Fruit fly (Drosophila melanogaster) whole organism, wandering third instar larva: Measurements from ENCODE around the gene CG17378.

Experiments
- CG32264 ChIP-seq: fragments of 200-800 bp; sonication (Bioruptor generic); optimal IDR thresholded peaks from 2 replicates; lab custom pipeline; 2016; ENCODE audit warnings: missing biosample characterization, missing genetic modification characterization
- CG9705 ChIP-seq: fragments of 200-800 bp; sonication (Bioruptor generic); optimal IDR thresholded peaks from 2 replicates; lab custom pipeline; 2018; ENCODE audit warnings: missing biosample characterization, mild to moderate bottlenecking, missing genetic modification characterization
- CrebA ChIP-seq: fragments of 200-800 bp; sonication (Bioruptor generic); optimal IDR thresholded peaks from 2 replicates; lab custom pipeline; 2016; ENCODE audit warnings: missing biosample characterization, mild to moderate bottlenecking, missing genetic modification characterization, borderline replicate concordance
- GATAd ChIP-seq: sonication (Bioruptor generic); optimal IDR thresholded peaks from 2 replicates; lab custom pipeline; 2016; ENCODE audit warnings: missing biosample characterization, missing genetic modification characterization
- HLH106 ChIP-seq: fragments of 200-800 bp; optimal IDR thresholded peaks from 3 replicates; lab custom pipeline; 2019; ENCODE audit warnings: missing biosample characterization, mild to moderate bottlenecking, missing genetic modification characterization, moderate library complexity
- Hr78 ChIP-seq: fragments of >200 bp; optimal IDR thresholded peaks from 2 replicates; lab custom pipeline; 2017; ENCODE audit warnings: missing biosample characterization, missing genetic modification characterization
- Hr83 ChIP-seq: fragments of 200-300 bp; sonication (Bioruptor generic); optimal IDR thresholded peaks from 2 replicates; lab custom pipeline; 2016; ENCODE audit warnings: missing biosample characterization, mild to moderate bottlenecking, missing genetic modification characterization, moderate library complexity; ENCODE audit not compliant: poor library complexity, severe bottlenecking
- Mio ChIP-seq: sonication (Bioruptor generic); optimal IDR thresholded peaks from 2 replicates; lab custom pipeline; 2016; ENCODE audit warnings: missing biosample characterization, missing genetic modification characterization
- Myc ChIP-seq: fragments of >200 bp; optimal IDR thresholded peaks from 2 replicates; lab custom pipeline; 2017
- N ChIP-seq: fragments of >200 bp; optimal IDR thresholded peaks from 2 replicates; lab custom pipeline; 2018; ENCODE audit warnings: missing biosample characterization, missing external identifiers, missing genetic modification characterization
- OdsH ChIP-seq: fragments of 200-800 bp; sonication (Bioruptor generic); optimal IDR thresholded peaks from 2 replicates; lab custom pipeline; 2016; ENCODE audit warnings: missing biosample characterization, mild to moderate bottlenecking, missing genetic modification characterization
- Rel ChIP-seq, 2 experiments: fragments of 200-800 bp; sonication (Bioruptor generic) in 1 of 2; optimal IDR thresholded peaks; 2 replicates in 1 of 2; 3 replicates in 1 of 2; lab custom pipeline; 2016 to 2019; ENCODE audit warnings: mild to moderate bottlenecking in 2 of 2, missing biosample characterization in 2 of 2, missing genetic modification characterization in 2 of 2, moderate library complexity in 1 of 2
- brk ChIP-seq: fragments of 200-800 bp; sonication (Bioruptor generic); optimal IDR thresholded peaks from 2 replicates; lab custom pipeline; 2016; ENCODE audit warnings: missing biosample characterization, mild to moderate bottlenecking, missing genetic modification characterization
- dl ChIP-seq, 2 experiments: fragments of 175-275, 200-275 bp in 1 of 2; fragments of 200-275 bp in 1 of 2; sonication (Bioruptor generic); optimal IDR thresholded peaks; lab custom pipeline; 2018; ENCODE audit warnings: mild to moderate bottlenecking in 2 of 2, missing biosample characterization in 2 of 2, missing genetic modification characterization in 2 of 2, moderate library complexity in 2 of 2; ENCODE audit not compliant: partially characterized antibody in 2 of 2, insufficient read depth in 1 of 2
- foxo ChIP-seq, 2 experiments: fragments of 200-800 bp; sonication (Bioruptor generic); optimal IDR thresholded peaks; 2 replicates in 1 of 2; 3 replicates in 1 of 2; lab custom pipeline; 2016 to 2017; ENCODE audit warnings: missing biosample characterization in 2 of 2, missing genetic modification characterization in 2 of 2
- fru ChIP-seq: fragments of 200-800 bp; sonication (Bioruptor generic); optimal IDR thresholded peaks from 3 replicates; lab custom pipeline; 2016; ENCODE audit warnings: missing biosample characterization, mild to moderate bottlenecking, missing genetic modification characterization
- h ChIP-seq: fragments of 200-800 bp; sonication (Bioruptor generic); optimal IDR thresholded peaks from 3 replicates; lab custom pipeline; 2016; ENCODE audit warnings: missing biosample characterization, mild to moderate bottlenecking, missing genetic modification characterization
- jim ChIP-seq: fragments of 175-275, 200-325 bp; sonication (Bioruptor generic); optimal IDR thresholded peaks from 2 replicates; lab custom pipeline; 2016; ENCODE audit warnings: missing biosample characterization, mild to moderate bottlenecking, missing genetic modification characterization
- lola ChIP-seq: fragments of >200 bp; optimal IDR thresholded peaks from 2 replicates; lab custom pipeline; 2017; ENCODE audit warnings: missing biosample characterization, missing genetic modification characterization
- psq ChIP-seq: fragments of 200-800 bp; sonication (Bioruptor generic); optimal IDR thresholded peaks from 3 replicates; lab custom pipeline; 2017; ENCODE audit warnings: missing biosample characterization, mild to moderate bottlenecking, missing genetic modification characterization, moderate library complexity
- rgr ChIP-seq: fragments of 200-800 bp; sonication (Bioruptor generic); optimal IDR thresholded peaks from 3 replicates; lab custom pipeline; 2016; ENCODE audit warnings: missing biosample characterization, mild to moderate bottlenecking, missing genetic modification characterization
- sage ChIP-seq: fragments of 200-800 bp; sonication (Bioruptor generic); optimal IDR thresholded peaks from 2 replicates; lab custom pipeline; 2016; ENCODE audit warnings: missing biosample characterization, mild to moderate bottlenecking, missing genetic modification characterization
- usp ChIP-seq: fragments of >200 bp; optimal IDR thresholded peaks from 2 replicates; lab custom pipeline; 2017; ENCODE audit warnings: missing biosample characterization, missing genetic modification characterization
- woc ChIP-seq: sonication (Bioruptor generic); optimal IDR thresholded peaks from 2 replicates; lab custom pipeline; 2016; ENCODE audit warnings: missing biosample characterization, mild to moderate bottlenecking, missing genetic modification characterization

Gene CG17378

dm6 chr2L:6773645-6774044 lies at the start of gene CG17378:
TSS of gene CG17378 (plus strand) at chr2L:6774041.
- TF ChIP-seq CG9705 (GFP tag; lab: Kevin White, UChicago): no peak
- peak; percentile 39 for TF ChIP-seq fru (GFP tag; lab: Kevin White, UChicago)
- TF ChIP-seq CG32264 (GFP tag; lab: Kevin White, UChicago): no peak
- TF ChIP-seq jim (GFP tag; lab: Kevin White, UChicago): no peak
- TF ChIP-seq, all 38 proteins: peak for 1

DNA sequence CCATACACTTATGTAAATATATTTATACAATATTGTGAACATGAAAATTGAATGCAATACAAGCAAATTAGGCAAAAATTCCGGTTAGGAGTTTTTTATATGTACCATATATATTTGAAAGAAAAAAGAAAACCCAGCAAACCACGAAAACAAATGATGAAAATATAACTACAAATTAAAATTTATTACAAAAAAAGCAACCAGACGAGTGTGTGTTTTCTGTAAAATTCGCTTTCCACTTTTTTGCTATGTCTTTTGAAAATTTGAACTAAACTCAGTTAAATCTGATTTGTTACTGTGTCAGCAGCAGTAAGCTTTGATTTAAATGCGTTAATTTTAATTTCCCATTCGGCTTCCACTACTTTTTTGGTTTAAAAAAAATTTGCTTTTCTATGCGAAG lies 41.3 kb upstream of the CG17378 start, which contains the start of gene TTLL3B:
Gene TTLL3B, plus strand, starts transcription at position 301 of the 400 bp plus-strand sequence.
- TF ChIP-seq Mio (GFP tag; lab: Kevin White, UChicago): no peak
- no peak for TF ChIP-seq sage (GFP tag; lab: Kevin White, UChicago)
- no peak for TF ChIP-seq rgr (GFP tag; lab: Kevin White, UChicago)
- no peak for TF ChIP-seq CrebA (GFP tag; lab: Kevin White, UChicago)
- no peak for TF ChIP-seq Hr78
- TF ChIP-seq OdsH (GFP tag; lab: Kevin White, UChicago): no peak
- TF ChIP-seq usp (GFP tag; lab: Kevin White, UChicago): no peak
- no peak for TF ChIP-seq h (GFP tag; lab: Kevin White, UChicago)
- TF ChIP-seq woc (GFP tag; lab: Kevin White, UChicago): no peak

- TF ChIP-seq brk (GFP tag; lab: Kevin White, UChicago) (no peak), foxo (GFP tag; optimal IDR thresholded peaks at IDR 0.05; lab: Kevin White, UChicago) (no peak), OdsH (GFP tag; lab: Kevin White, UChicago) (no peak), Hr78 (no peak), Myc (lab: Kevin White, UChicago) (no peak), HLH106 (tag; lab: Kevin White, UChicago) (no peak), CrebA (GFP tag; lab: Kevin White, UChicago) (no peak), woc (GFP tag; lab: Kevin White, UChicago) (no peak), CG9705 (GFP tag; lab: Kevin White, UChicago) (no peak)
These were observed 33.8 kb upstream of the CG17378 start, which contains the start of gene TTLL3A for dm6 chr2L:6740088-6740487. TSS of gene TTLL3A (minus strand) at chr2L:6740188.

DNA sequence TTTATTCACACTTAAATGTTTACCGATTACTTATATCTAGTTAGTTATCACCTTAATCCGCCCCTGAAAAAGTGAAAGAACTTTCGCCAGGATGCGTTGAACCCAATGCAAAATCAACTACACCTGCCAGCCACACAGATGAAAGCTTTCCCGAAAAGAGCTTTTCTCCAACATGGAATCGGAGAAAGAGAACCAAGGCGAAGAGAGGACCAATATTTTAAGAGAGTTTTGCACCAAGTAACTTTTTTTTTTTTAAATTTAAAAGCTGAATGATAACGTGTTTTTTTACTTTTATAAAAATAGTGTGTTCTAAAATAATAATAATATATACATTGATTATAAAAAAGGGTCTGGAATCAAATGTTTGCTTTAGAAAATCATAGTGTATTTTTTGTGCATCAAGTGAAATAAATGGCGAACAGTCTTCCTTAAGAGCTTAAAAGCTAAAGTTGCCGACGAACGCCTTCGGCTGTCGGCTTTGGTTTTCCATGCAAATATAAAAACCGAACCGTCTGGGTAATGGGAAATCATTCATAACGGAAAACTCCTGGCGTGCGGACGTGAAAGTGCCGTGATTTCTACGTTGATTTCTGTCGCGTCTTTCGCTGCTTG lies 31.8 kb upstream of the CG17378 start, which contains the start of gene meng:
Gene meng, plus strand, starts transcription at position 523 of the 612 bp plus-strand sequence.
- TF ChIP-seq OdsH (GFP tag; lab: Kevin White, UChicago) (no peak), sage (GFP tag; lab: Kevin White, UChicago) (no peak), Mio (GFP tag; lab: Kevin White, UChicago) (no peak)
- TF ChIP-seq, all 38 proteins: peak for 0

DNA sequence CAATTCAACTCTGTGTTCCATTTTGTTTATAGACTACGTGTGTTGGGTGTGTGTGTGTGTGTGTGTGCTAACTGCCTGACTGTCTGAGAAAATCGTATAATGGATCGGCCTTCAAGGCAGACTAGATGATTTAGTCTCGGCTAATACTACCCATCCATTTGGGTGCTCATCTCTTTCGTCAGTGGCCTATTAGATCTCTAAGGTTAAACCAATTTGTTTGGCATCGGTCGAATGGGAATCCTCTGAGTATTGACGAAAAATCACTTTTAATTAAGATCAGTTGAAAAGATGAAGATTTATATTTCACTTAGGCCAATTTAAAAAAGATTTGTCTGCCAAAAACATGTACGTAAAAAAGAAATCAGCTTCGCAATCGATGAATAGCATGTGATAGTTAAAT lies 28.3 kb upstream of the CG17378 start, which contains the start of gene CG31910:
Gene CG31910, minus strand, starts transcription at position 101 of the 400 bp plus-strand sequence.
- TF ChIP-seq N (no peak), foxo (GFP tag; optimal IDR thresholded peaks at IDR 0.05; lab: Kevin White, UChicago) (no peak), CG32264 (GFP tag; lab: Kevin White, UChicago) (no peak), jim (GFP tag; lab: Kevin White, UChicago) (no peak), Rel (GFP tag; optimal IDR thresholded peaks at IDR 0.05; lab: Kevin White, UChicago) (no peak), Rel (tag; optimal IDR thresholded peaks at IDR 0.05; lab: Kevin White, UChicago) (no peak), HLH106 (tag; lab: Kevin White, UChicago) (no peak), woc (GFP tag; lab: Kevin White, UChicago) (no peak)

DNA sequence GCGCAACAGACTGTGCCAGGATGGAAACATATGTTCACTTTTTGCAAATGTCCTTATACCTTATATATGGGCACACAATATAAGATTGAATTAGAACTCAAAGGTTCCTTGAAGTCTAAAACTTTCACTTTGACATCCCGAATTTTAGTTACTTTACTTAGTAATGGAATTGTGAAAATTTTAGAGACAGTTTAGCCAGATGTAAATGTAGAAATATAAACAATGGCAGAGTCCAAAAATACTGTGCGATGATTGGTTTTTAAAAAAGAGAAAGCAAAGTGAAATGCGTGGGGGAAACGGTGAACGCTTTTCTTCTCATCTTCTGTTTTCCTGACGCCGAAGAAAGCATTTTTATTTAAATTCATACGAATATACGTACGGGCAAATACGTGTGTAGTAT lies 26.0 kb upstream of the CG17378 start, which contains the start of gene CG44271:
Gene CG44271, minus strand, starts transcription at position 101 of the 400 bp plus-strand sequence.
- no peak for TF ChIP-seq CrebA (GFP tag; lab: Kevin White, UChicago)
- TF ChIP-seq lola (GFP tag; lab: Kevin White, UChicago): no peak
- no peak for TF ChIP-seq fru (GFP tag; lab: Kevin White, UChicago)
- TF ChIP-seq psq (GFP tag; lab: Kevin White, UChicago): no peak
- no peak for TF ChIP-seq usp (GFP tag; lab: Kevin White, UChicago)
- TF ChIP-seq GATAd: no peak
- TF ChIP-seq dl (GFP tag; optimal IDR thresholded peaks at IDR 0.05; lab: Kevin White, UChicago; ENCODE audit: insufficient read depth in 1 of 2, partially characterized antibody in 2 of 2): no peak
- no peak for TF ChIP-seq Hr83 (GFP tag; lab: Kevin White, UChicago)
- TF ChIP-seq, all 38 proteins: peak for 0
